Worm (Caenorhabditis elegans) whole organism, L2 larva: ENCODE data around the gene F25B4.7.

Experiments used
- F13H6.1 ChIP-seq: sonication (generic microtip); optimal IDR thresholded peaks from 2 replicates; lab custom pipeline; 2016; ENCODE audit warnings: missing genetic modification characterization, missing compliant biosample characterization
- R02D3.7 ChIP-seq: fragments of 150-350 bp; optimal IDR thresholded peaks from 2 replicates; lab custom pipeline; 2014; ENCODE audit warnings: missing biosample characterization, missing genetic modification characterization
- Y55F3AM.14 ChIP-seq: fragments of 200-800 bp; sonication (Bioruptor generic); optimal IDR thresholded peaks from 2 replicates; lab custom pipeline; 2018; ENCODE audit warnings: mild to moderate bottlenecking, missing genetic modification characterization, missing compliant biosample characterization
- ceh-16 ChIP-seq: fragments of 150-350 bp; optimal IDR thresholded peaks from 2 replicates; lab custom pipeline; 2014; ENCODE audit warnings: missing biosample characterization, missing genetic modification characterization
- crh-2 ChIP-seq: sonication (generic microtip); optimal IDR thresholded peaks from 2 replicates; lab custom pipeline; 2017; ENCODE audit warnings: missing biosample characterization, missing genetic modification characterization
- elt-1 ChIP-seq: fragments of 150-350 bp; optimal IDR thresholded peaks from 2 replicates; lab custom pipeline; 2014; ENCODE audit warnings: missing biosample characterization, missing genetic modification characterization
- fos-1 ChIP-seq: fragments of 150-350 bp; optimal IDR thresholded peaks from 2 replicates; lab custom pipeline; 2014; ENCODE audit warnings: missing biosample characterization, missing genetic modification characterization
- lin-11 ChIP-seq: fragments of 150-350 bp; sonication (generic microtip); optimal IDR thresholded peaks from 2 replicates; lab custom pipeline; 2014; ENCODE audit warnings: missing biosample characterization, missing genetic modification characterization, inconsistent platforms, mixed read lengths
- lin-13 ChIP-seq: fragments of 150-350 bp; optimal IDR thresholded peaks from 2 replicates; lab custom pipeline; 2014; ENCODE audit warnings: missing biosample characterization, missing genetic modification reagents, missing genetic modification characterization
- nhr-129 ChIP-seq: fragments of 150-350 bp; optimal IDR thresholded peaks from 2 replicates; lab custom pipeline; 2014; ENCODE audit warnings: missing biosample characterization, missing genetic modification characterization
- nhr-21 ChIP-seq: fragments of 150-350 bp; optimal IDR thresholded peaks from 2 replicates; lab custom pipeline; 2014; ENCODE audit warnings: missing biosample characterization, missing genetic modification characterization
- nhr-23 ChIP-seq: fragments of 150-350 bp; optimal IDR thresholded peaks from 2 replicates; lab custom pipeline; 2014; ENCODE audit warnings: missing biosample characterization, missing genetic modification reagents, missing genetic modification characterization
- sma-3 ChIP-seq: sonication (generic microtip); optimal IDR thresholded peaks from 2 replicates; lab custom pipeline; 2016; ENCODE audit warnings: missing genetic modification reagents, missing genetic modification characterization, missing compliant biosample characterization
- snpc-4 ChIP-seq: fragments of 150-350 bp; optimal IDR thresholded peaks from 2 replicates; lab custom pipeline; 2014; ENCODE audit warnings: missing biosample characterization, missing genetic modification characterization
- zag-1 ChIP-seq: fragments of 150-350 bp; optimal IDR thresholded peaks from 2 replicates; lab custom pipeline; 2014; ENCODE audit warnings: missing biosample characterization, missing genetic modification characterization
- ztf-1 ChIP-seq: fragments of 200-800 bp; sonication (Bioruptor generic); conservative IDR thresholded peaks from 2 replicates; pipeline ENCODE4 v1.3.6; 2022; ENCODE audit warnings: missing genetic modification characterization, missing compliant biosample characterization

The F25B4.7 gene

ce11 chrV:5647359-5647758 lies 39.7 kb downstream of the F25B4.7 start, which contains the start of gene C14C11.4:
TSS of gene C14C11.4 (plus strand) at chrV:5647610.
- TF ChIP-seq fos-1 (tag; lab: Kevin White, UChicago) (peak; percentile 81), F13H6.1 (tag; lab: Kevin White, UChicago) (no peak), ztf-1 (GFP tag; lab: Robert Waterston, UW) (no peak), crh-2 (peak; percentile 12), snpc-4 (tag; lab: Kevin White, UChicago) (no peak)
- TF ChIP-seq, all 48 proteins: peak for 2

DNA sequence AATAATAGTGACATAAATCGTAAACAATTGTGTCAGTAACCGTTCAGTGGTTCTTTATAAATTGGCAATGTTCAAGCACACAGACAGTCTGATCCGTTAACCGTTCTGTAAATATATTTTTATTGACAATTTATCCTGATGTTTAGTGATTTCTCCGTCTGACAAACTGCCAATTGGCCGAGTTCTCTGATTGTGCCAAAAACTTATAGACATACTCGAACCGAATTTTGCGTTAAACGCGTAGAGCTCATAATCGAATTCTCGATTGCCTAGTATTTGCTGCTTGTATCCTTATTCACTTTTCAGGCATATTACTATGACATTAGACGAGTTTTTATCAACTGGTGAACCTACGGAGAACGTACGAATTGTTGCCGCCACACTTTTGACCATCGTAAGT lies 42.9 kb downstream of the F25B4.7 start, which contains the start of gene srx-117:
srx-117 (plus strand) TSS at position 301 of the 400 bp plus-strand sequence.
- TF ChIP-seq Y55F3AM.14 (GFP tag; lab: Kevin White, UChicago) (no peak), ztf-1 (GFP tag; lab: Robert Waterston, UW) (no peak), fos-1 (tag; lab: Kevin White, UChicago) (no peak), crh-2 (no peak), R02D3.7 (tag; lab: Kevin White, UChicago) (no peak), lin-11 (no peak), zag-1 (no peak), lin-13 (no peak), nhr-129 (no peak), ceh-16 (tag; lab: Kevin White, UChicago) (no peak), sma-3 (no peak), elt-1 (tag; lab: Kevin White, UChicago) (no peak), nhr-23 (no peak), nhr-21 (tag; lab: Kevin White, UChicago) (no peak)
- TF ChIP-seq, all 48 proteins: peak for 0
